Worm (Caenorhabditis elegans): Measurements from ENCODE around the gene K09F6.9.
"Not testable (repeated sequence)": the region's sequence is repeated elsewhere in the genome, so short reads cannot be mapped to it uniquely, and the experiment has no call there.

The K09F6.9 gene

DNA sequence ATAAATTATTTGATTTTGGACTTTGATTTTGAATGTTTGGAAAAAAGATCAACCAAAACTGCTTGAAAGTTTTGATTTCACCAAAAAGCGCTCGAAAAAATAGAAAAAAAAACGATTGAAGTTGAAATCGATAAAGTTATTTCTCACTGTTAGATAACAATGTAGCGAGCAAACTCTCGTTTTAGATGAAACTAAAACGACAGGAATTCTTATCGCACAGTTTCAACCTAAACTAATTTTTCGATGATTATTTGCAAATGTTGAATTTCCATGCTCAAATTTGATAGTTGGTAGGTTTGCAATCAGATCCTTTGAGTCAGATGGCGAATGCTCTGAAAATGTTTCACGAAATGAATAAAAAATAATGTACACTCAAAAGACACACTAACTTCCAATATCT, 10.1 kb upstream of the K09F6.9 start:
- no peak for TF ChIP-seq unc-62 (GFP tag; optimal IDR thresholded peaks at IDR 0.05)

DNA sequence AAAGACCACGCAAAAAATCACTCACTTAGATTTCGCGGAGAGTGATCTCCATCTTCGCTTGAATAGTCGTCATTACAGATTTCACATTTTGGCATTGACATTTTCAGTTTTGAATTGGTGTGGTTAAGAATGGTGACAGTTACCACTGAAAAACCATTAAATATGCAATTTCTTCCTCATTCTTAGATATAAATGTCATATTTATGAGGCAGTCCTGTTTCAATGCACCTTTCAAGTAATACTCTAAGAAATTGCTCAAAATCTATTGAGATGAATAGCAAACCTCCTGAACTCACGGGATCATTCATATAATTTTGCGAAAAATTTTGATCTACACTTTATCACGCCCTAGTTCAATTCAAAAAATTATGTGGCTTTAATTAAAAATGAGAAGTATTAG, 9.5 kb upstream of the K09F6.9 start, which contains the start of gene K09F6.7:
Gene K09F6.7, minus strand, starts transcription at position 101 of the 400 bp plus-strand sequence.
- TF ChIP-seq unc-62 (GFP tag; optimal IDR thresholded peaks at IDR 0.05), result no peak

ce11 chrII:2289441-2289840, 6.9 kb upstream of the K09F6.9 start:
- TF ChIP-seq unc-62 (GFP tag; optimal IDR thresholded peaks at IDR 0.05), result no peak

ce11 chrII:2288798-2289197, 6.3 kb upstream of the K09F6.9 start, which contains the start of the genes K09F6.10 and K09F6.13:
Gene K09F6.10, minus strand, starts transcription at chrII:2288883.
Gene K09F6.13, plus strand, starts transcription at chrII:2289114.
- TF ChIP-seq unc-62 (GFP tag; optimal IDR thresholded peaks at IDR 0.05), result no peak

- TF ChIP-seq unc-62 (GFP tag; optimal IDR thresholded peaks at IDR 0.05), result no peak
Observed at ce11 chrII:2284703-2285102, 2.2 kb upstream of the K09F6.9 start.

DNA sequence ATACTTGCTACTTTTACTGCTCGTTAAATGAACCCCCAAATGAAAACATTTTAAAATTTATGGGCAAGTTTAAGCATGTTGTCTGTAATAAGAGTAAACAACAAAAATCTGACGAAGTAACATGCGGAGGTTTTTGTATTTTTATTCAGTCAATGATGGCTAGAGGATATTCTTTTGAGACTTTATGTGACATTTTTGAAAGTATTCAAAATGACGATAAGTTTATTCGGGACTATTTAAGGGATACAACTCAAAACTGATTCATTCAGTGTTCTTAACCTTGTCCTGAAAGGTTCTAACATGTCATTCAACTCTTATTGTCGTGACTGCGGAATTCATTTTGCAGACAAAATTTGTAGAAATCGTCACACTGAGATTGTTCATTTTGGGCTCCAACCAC, 2.7 kb downstream of the K09F6.9 start, which contains the start of gene K09F6.11:
Gene K09F6.11, plus strand, starts transcription at position 301 of the 400 bp plus-strand sequence.
- TF ChIP-seq unc-62 (GFP tag; optimal IDR thresholded peaks at IDR 0.05), result no peak

- TF ChIP-seq unc-62 (GFP tag; optimal IDR thresholded peaks at IDR 0.05), result no peak
Observed at ce11 chrII:2279263-2279662, 3.2 kb downstream of the K09F6.9 start, which contains the start of gene K09F6.6. Gene K09F6.6, minus strand, starts transcription at chrII:2279305.

- TF ChIP-seq unc-62 (GFP tag; optimal IDR thresholded peaks at IDR 0.05), result no peak
Observed at ce11 chrII:2277418-2277817, 5.1 kb downstream of the K09F6.9 start, which contains the start of gene K09F6.15. Gene K09F6.15, minus strand, starts transcription at chrII:2277518.

DNA sequence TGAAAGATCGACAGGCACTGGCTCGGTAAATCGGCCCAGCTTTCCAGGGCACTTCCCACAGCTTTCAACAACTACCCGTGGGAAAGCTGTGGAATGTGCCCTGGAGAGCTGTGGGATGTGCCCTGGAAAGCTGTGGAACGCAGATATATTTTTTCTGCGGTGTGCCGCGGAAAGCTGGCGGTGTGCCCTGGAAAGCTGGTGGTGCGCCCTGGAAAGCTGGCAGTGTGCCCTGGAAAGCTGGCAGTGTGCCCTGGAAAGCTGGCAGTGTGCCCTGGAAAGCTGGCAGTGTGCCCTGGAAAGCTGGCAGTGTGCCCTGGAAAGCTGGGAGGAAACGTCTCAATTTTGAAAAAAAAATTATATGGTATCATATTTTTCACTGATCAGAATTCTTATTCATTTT, 8.7 kb downstream of the K09F6.9 start:
- no peak for TF ChIP-seq unc-62 (GFP tag; optimal IDR thresholded peaks at IDR 0.05)

DNA sequence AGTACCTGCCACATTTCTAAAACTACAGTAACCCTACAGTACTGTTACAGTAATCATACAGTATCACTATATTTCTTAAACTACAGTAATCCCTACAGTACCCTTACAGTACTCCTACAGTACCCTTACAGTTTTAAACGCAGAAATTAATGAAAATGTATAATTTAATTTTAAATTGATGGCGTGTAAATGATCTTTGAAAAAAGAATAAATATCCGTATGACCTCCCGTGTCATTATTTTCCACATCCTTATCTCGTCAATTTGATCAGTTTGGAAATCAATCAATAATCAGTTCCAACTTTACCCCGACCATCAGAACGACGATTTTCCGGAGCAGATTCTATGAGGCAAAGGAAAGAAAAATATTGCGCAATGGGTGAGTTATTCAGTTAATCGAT, 27.6 kb downstream of the K09F6.9 start, which contains the start of gene K09F6.3:
Gene K09F6.3, plus strand, starts transcription at position 301 of the 400 bp plus-strand sequence.
- TF ChIP-seq unc-62 (GFP tag; optimal IDR thresholded peaks at IDR 0.05), result not testable (repeated sequence)

DNA sequence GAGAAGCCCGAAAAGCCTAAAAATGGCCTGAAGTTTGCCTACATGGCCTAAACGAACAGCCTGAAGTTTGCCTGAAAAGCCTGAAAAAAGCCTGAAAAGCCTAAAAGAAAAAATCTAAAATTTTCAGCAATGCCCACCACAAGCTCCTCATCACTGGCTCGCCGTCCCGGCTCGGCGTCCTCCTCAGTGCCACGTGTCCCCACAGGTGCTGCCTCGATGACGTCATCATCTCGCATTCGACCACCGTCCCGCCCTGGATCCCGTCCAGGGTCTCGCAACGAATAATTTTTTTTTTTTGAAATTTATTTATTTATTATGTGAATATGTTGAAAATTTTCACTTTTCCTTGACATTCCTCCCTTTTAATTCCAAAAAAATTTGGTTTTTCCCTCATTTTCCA, 28.8 kb downstream of the K09F6.9 start:
- TF ChIP-seq unc-62 (GFP tag; optimal IDR thresholded peaks at IDR 0.05), result no peak

DNA sequence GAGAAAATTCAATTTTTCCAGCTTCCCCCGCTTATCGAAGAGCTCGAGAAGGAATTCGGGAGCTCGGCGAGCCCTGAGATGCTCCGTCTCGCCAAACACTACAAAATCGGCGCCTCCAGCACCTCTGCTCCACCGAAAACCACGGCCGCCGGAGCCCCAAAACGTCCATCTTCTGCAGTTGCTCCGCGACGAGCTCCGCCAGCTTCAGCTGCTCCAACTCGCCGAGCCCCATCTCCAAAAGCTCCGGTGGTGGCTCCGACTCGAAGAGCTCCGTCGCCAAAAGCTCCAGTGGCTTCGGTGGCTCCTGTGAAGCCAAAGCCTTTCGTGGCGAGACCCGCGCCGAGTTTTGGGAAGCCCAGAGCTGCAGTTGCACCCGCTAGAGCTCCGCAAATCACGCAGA, 30.9 kb downstream of the K09F6.9 start:
- TF ChIP-seq unc-62 (GFP tag; optimal IDR thresholded peaks at IDR 0.05), result no peak

DNA sequence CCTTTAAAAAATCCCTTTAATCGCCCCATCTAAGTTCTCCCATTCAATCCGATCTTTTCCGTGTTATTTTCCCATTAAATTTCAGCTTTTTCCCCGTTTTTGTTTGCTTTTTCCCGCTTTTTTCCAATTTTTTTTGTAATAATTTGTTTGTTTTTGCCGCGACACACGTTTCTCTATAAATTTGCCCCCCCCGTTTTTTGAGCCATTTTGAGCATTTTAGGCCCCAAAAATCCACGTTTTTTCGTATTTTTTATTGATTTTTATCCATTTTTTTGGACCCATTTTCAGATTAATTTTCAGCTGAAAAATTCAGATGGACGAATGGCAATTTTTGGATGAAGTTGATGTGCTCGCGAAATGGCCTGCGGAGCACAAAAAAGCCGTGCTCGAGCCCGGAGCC, 39.2 kb downstream of the K09F6.9 start, which contains the start of gene F54A3.2:
Gene F54A3.2, plus strand, starts transcription at position 301 of the 400 bp plus-strand sequence.
- no peak for TF ChIP-seq unc-62 (GFP tag; optimal IDR thresholded peaks at IDR 0.05)

DNA sequence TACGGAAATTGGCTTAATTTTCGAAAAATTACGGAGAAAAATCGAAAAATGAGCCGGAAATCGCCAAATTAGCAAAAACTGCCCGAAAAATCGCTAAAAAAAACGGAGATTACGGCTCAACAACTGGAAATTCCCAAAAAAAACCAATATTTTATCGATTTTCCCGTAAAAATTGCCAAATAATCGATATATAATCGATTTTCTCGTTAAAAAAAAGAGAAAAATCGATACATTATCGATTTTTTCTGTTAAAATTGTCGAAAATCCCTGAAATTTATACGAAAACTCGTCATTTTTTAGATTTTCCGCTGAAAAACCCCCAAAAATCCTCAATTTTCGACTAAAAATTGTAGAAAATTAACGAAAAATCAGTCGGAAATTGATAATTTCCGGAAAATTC, 46.1 kb downstream of the K09F6.9 start:
- TF ChIP-seq unc-62 (GFP tag; optimal IDR thresholded peaks at IDR 0.05), result no peak

ce11 chrII:2233240-2233639, 49.3 kb downstream of the K09F6.9 start, which contains the start of gene cct-3:
Gene cct-3, plus strand, starts transcription at chrII:2233540.
- TF ChIP-seq unc-62 (GFP tag; optimal IDR thresholded peaks at IDR 0.05), result no peak

- TF ChIP-seq unc-62 (GFP tag; optimal IDR thresholded peaks at IDR 0.05), result not testable (repeated sequence)
Observed at ce11 chrII:2232429-2232828, 50.1 kb downstream of the K09F6.9 start, which contains the start of gene F54A3.6. Gene F54A3.6, minus strand, starts transcription at chrII:2232470.

Measured in whole organism, dauer.